Fruit fly (Drosophila melanogaster): ENCODE measurements around the gene CG1077.

Gene CG1077

DNA sequence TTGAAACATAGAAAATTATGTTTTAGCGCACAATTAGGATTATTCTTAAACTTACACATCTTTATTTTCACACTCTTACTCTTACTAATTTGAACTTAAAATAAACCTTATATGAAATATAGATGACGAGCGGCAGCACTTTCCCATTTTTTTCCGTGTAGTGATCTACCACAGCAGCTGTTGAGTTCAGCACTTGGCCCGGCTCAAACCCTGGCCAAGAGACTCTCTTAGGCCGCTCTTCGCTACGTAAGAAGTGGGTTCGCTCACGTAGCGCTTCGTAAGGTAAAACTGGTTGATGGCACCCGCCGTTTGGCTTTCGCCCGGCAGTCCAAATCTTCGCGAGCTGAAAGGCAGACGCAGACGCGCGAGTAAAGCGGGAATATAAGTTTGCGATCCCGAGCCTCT, 31.2 kb downstream of the CG1077 start, which contains the start of gene Osi24 (continued):
- TF ChIP-seq CG7745 (tag; optimal IDR thresholded peaks at IDR 0.05) (no peak), CG10209 (GFP tag; optimal IDR thresholded peaks at IDR 0.05) (peak; percentile 28), CG16779 (GFP tag; IDR thresholded peaks at IDR 0.05) (no peak), ham (GFP tag; IDR thresholded peaks at IDR 0.05) (no peak), B-H2 (GFP tag; optimal IDR thresholded peaks at IDR 0.05) (no peak), oc (tag; optimal IDR thresholded peaks at IDR 0.05) (peak; percentile 55), wor (GFP tag; IDR thresholded peaks at IDR 0.05) (peak; percentile 48), yki (optimal IDR thresholded peaks at IDR 0.05) (no peak), bcd (GFP tag; optimal IDR thresholded peaks at IDR 0.05) (peak; percentile 59), mirr (GFP tag; optimal IDR thresholded peaks at IDR 0.05) (no peak), CG6791 (GFP tag; IDR thresholded peaks at IDR 0.05; ENCODE audit: partially characterized antibody) (no peak), Bteb2 (GFP tag; optimal IDR thresholded peaks at IDR 0.05) (no peak), CG8359 (GFP tag; optimal IDR thresholded peaks at IDR 0.05; ENCODE audit: borderline replicate concordance) (no peak), mld (GFP tag; IDR thresholded peaks at IDR 0.05; ENCODE audit: partially characterized antibody) (no peak), CG31441 (GFP tag; IDR thresholded peaks at IDR 0.05) (peak; percentile 73), prd (optimal IDR thresholded peaks at IDR 0.05) (no peak), prd (GFP tag; IDR thresholded peaks at IDR 0.05) (peak; percentile 70; the same call in 2 of the 3 replicates), ewg (GFP tag; optimal IDR thresholded peaks at IDR 0.05) (peak; percentile 52), Hr78 (GFP tag; optimal IDR thresholded peaks at IDR 0.05) (peak in 1 of 2 experiments; percentile 41), CG18262 (tag; optimal IDR thresholded peaks at IDR 0.05) (peak; percentile 56), btn (GFP tag; optimal IDR thresholded peaks at IDR 0.05) (no peak), Med (GFP tag) (peak; percentile 90), CG1832 (GFP tag; optimal IDR thresholded peaks at IDR 0.05) (no peak), CG4360 (GFP tag; IDR thresholded peaks at IDR 0.05) (no peak), Chrac-16 (GFP tag; optimal IDR thresholded peaks at IDR 0.05) (peak; percentile 22), nau (GFP tag; optimal IDR thresholded peaks at IDR 0.05) (peak; percentile 47), CG15479 (GFP tag; optimal IDR thresholded peaks at IDR 0.05) (no peak), so (GFP tag; IDR thresholded peaks at IDR 0.05) (peak; percentile 83), ara (GFP tag; IDR thresholded peaks at IDR 0.05) (peak; percentile 67), CG4617 (GFP tag; optimal IDR thresholded peaks at IDR 0.05; ENCODE audit: borderline replicate concordance) (no peak), CG7928 (GFP tag; optimal IDR thresholded peaks at IDR 0.05) (no peak), eve (GFP tag; optimal IDR thresholded peaks at IDR 0.05) (peak in 1 of 2 experiments; percentile 41), CG31224 (GFP tag; IDR thresholded peaks at IDR 0.05) (0 out of 2 replicates have a peak, but pooled peaks have one; percentile 29), CG17568 (GFP tag; optimal IDR thresholded peaks at IDR 0.05) (no peak), luna (GFP tag; optimal IDR thresholded peaks at IDR 0.05) (no peak), Sin3A (optimal IDR thresholded peaks at IDR 0.05) (no peak), ken (GFP tag; IDR thresholded peaks at IDR 0.05) (peak; percentile 73), CHES-1-like (GFP tag; optimal IDR thresholded peaks at IDR 0.05) (peak; percentile 32), unc-4 (GFP tag; IDR thresholded peaks at IDR 0.05; ENCODE audit: partially characterized antibody) (no peak), CG5245 (GFP tag; optimal IDR thresholded peaks at IDR 0.05) (peak; percentile 31), CG14667 (GFP tag; IDR thresholded peaks at IDR 0.05) (peak; percentile 55), sna (GFP tag; IDR thresholded peaks at IDR 0.05; ENCODE audit: partially characterized antibody) (no peak), odd (GFP tag; optimal IDR thresholded peaks at IDR 0.05) (peak; percentile 36), dysf (GFP tag; IDR thresholded peaks at IDR 0.05) (peak; percentile 66), Antp (GFP tag; optimal IDR thresholded peaks at IDR 0.05) (peak; percentile 52), sd (tag; optimal IDR thresholded peaks at IDR 0.05) (no peak), CG14965 (GFP tag; optimal IDR thresholded peaks at IDR 0.05; ENCODE audit: borderline replicate concordance) (no peak), nmo (GFP tag; optimal IDR thresholded peaks at IDR 0.05) (peak; percentile 56), Eip74EF (GFP tag; optimal IDR thresholded peaks at IDR 0.05) (peak in 1 of 2 experiments; percentile 25), CG1647 (GFP tag; optimal IDR thresholded peaks at IDR 0.05) (no peak), CG6272 (GFP tag; IDR thresholded peaks at IDR 0.05) (no peak)

Data from whole organism, embryonic.